Worm (Caenorhabditis elegans) whole organism, late embryonic: ENCODE measurements around the gene bcmo-2.
A peak's percentile ranks its signal among the peaks of the same experiment; 100 is the strongest.

ENCODE experiments used
- C38D4.7 ChIP-seq: fragments of 200-800 bp; sonication (Bioruptor generic); optimal IDR thresholded peaks from 2 replicates; lab custom pipeline; 2018; ENCODE audit warnings: mild to moderate bottlenecking, missing genetic modification characterization, moderate library complexity, missing compliant biosample characterization
- K02D7.2 ChIP-seq: sonication (generic microtip); optimal IDR thresholded peaks from 2 replicates; lab custom pipeline; 2017; ENCODE audit warnings: mild to moderate bottlenecking, missing genetic modification characterization, missing compliant biosample characterization
- Y22D7AL.16 ChIP-seq: sonication (generic microtip); optimal IDR thresholded peaks from 2 replicates; lab custom pipeline; 2016; ENCODE audit warnings: missing genetic modification characterization, missing compliant biosample characterization
- ahr-1 ChIP-seq: sonication (generic microtip); optimal IDR thresholded peaks from 2 replicates; lab custom pipeline; 2016; ENCODE audit warnings: missing genetic modification characterization, missing compliant biosample characterization
- ama-1 ChIP-seq: fragments of 150-350 bp; optimal IDR thresholded peaks from 2 replicates; lab custom pipeline; 2014
- ceh-18 ChIP-seq: sonication (generic microtip); optimal IDR thresholded peaks from 2 replicates; lab custom pipeline; 2016; ENCODE audit warnings: missing genetic modification characterization, missing compliant biosample characterization
- ceh-19 ChIP-seq: fragments of 200-800 bp; sonication (Bioruptor generic); optimal IDR thresholded peaks from 2 replicates; lab custom pipeline; 2018; ENCODE audit warnings: mild to moderate bottlenecking, missing genetic modification characterization, missing compliant biosample characterization
- ceh-2 ChIP-seq: sonication (generic microtip); optimal IDR thresholded peaks from 2 replicates; lab custom pipeline; 2016; ENCODE audit warnings: missing genotype, missing genetic modification characterization, missing compliant biosample characterization
- ceh-22 ChIP-seq: sonication (generic microtip); optimal IDR thresholded peaks from 2 replicates; lab custom pipeline; 2017; ENCODE audit warnings: missing biosample characterization, missing genetic modification characterization
- ceh-30 ChIP-seq: fragments of 150-350 bp; optimal IDR thresholded peaks from 2 replicates; lab custom pipeline; 2014; ENCODE audit warnings: missing biosample characterization, missing genetic modification characterization
- ceh-31 ChIP-seq: sonication (generic microtip); optimal IDR thresholded peaks from 2 replicates; lab custom pipeline; 2016; ENCODE audit warnings: missing genetic modification characterization, missing compliant biosample characterization
- ceh-34 ChIP-seq: sonication (generic microtip); optimal IDR thresholded peaks from 2 replicates; lab custom pipeline; 2016; ENCODE audit warnings: mild to moderate bottlenecking, missing genetic modification characterization, missing compliant biosample characterization
- ceh-9 ChIP-seq: sonication (generic microtip); optimal IDR thresholded peaks from 2 replicates; lab custom pipeline; 2016; ENCODE audit warnings: mild to moderate bottlenecking, missing genetic modification characterization, inconsistent platforms, missing compliant biosample characterization
- dve-1 ChIP-seq: sonication (generic microtip); optimal IDR thresholded peaks from 2 replicates; lab custom pipeline; 2017; ENCODE audit warnings: antibody characterized with exemption, mild to moderate bottlenecking, missing genetic modification characterization, missing compliant biosample characterization
- elt-2 ChIP-seq: sonication (generic microtip); optimal IDR thresholded peaks from 2 replicates; lab custom pipeline; 2016; ENCODE audit warnings: missing genetic modification reagents, missing genetic modification characterization, missing compliant biosample characterization
- elt-4 ChIP-seq: sonication (generic microtip); optimal IDR thresholded peaks from 2 replicates; lab custom pipeline; 2016; ENCODE audit warnings: missing genetic modification characterization, missing compliant biosample characterization
- ets-4 ChIP-seq: sonication (generic microtip); optimal IDR thresholded peaks from 2 replicates; lab custom pipeline; 2016; ENCODE audit warnings: missing genetic modification characterization, missing compliant biosample characterization
- fkh-6 ChIP-seq: sonication (generic microtip); optimal IDR thresholded peaks from 2 replicates; lab custom pipeline; 2016; ENCODE audit warnings: missing genetic modification characterization, missing compliant biosample characterization
- lim-6 ChIP-seq: sonication (generic microtip); optimal IDR thresholded peaks from 2 replicates; lab custom pipeline; 2016; ENCODE audit warnings: missing genetic modification characterization, missing compliant biosample characterization
- lin-11 ChIP-seq: fragments of 200-800 bp; sonication (Bioruptor generic); optimal IDR thresholded peaks from 2 replicates; lab custom pipeline; 2018; ENCODE audit warnings: mild to moderate bottlenecking, missing genetic modification characterization, missing compliant biosample characterization
- mec-3 ChIP-seq: sonication (generic microtip); optimal IDR thresholded peaks from 2 replicates; lab custom pipeline; 2016; ENCODE audit warnings: borderline replicate concordance, missing genetic modification characterization, missing compliant biosample characterization
- nfya-1 ChIP-seq: sonication (generic microtip); optimal IDR thresholded peaks from 2 replicates; lab custom pipeline; 2017; ENCODE audit warnings: missing genetic modification characterization, mild to moderate bottlenecking, missing compliant biosample characterization, antibody characterized with exemption, moderate library complexity
- npax-4 ChIP-seq: sonication (generic microtip); optimal IDR thresholded peaks from 2 replicates; lab custom pipeline; 2016; ENCODE audit warnings: missing genetic modification characterization, missing compliant biosample characterization
- odd-2 ChIP-seq: sonication (generic microtip); optimal IDR thresholded peaks from 2 replicates; lab custom pipeline; 2017; ENCODE audit warnings: antibody characterized with exemption, mild to moderate bottlenecking, missing genetic modification characterization, missing compliant biosample characterization
- pax-1 ChIP-seq: fragments of 150-350 bp; optimal IDR thresholded peaks from 2 replicates; lab custom pipeline; 2014; ENCODE audit warnings: missing biosample characterization, missing genetic modification characterization
- pha-2 ChIP-seq: sonication (generic microtip); optimal IDR thresholded peaks from 2 replicates; lab custom pipeline; 2017; ENCODE audit warnings: mild to moderate bottlenecking, missing genetic modification characterization, missing compliant biosample characterization
- pha-4 ChIP-seq: fragments of 150-350 bp; optimal IDR thresholded peaks from 2 replicates; lab custom pipeline; 2018; ENCODE audit warnings: missing biosample characterization, missing genetic modification reagents, missing genetic modification characterization
- pros-1 ChIP-seq: fragments of 150-350 bp; optimal IDR thresholded peaks from 2 replicates; lab custom pipeline; 2014; ENCODE audit warnings: missing biosample characterization, missing genetic modification reagents, missing genetic modification characterization
- syd-9 ChIP-seq: sonication (generic microtip); optimal IDR thresholded peaks from 2 replicates; lab custom pipeline; 2016; ENCODE audit warnings: mild to moderate bottlenecking, missing genetic modification characterization, moderate library complexity, missing compliant biosample characterization
- tbx-2 ChIP-seq: sonication (generic microtip); optimal IDR thresholded peaks from 2 replicates; lab custom pipeline; 2016; ENCODE audit warnings: missing genetic modification characterization, missing compliant biosample characterization
- tbx-7 ChIP-seq: sonication (generic microtip); optimal IDR thresholded peaks from 2 replicates; lab custom pipeline; 2016; ENCODE audit warnings: missing genotype, missing genetic modification characterization, missing compliant biosample characterization
- unc-3 ChIP-seq, 2 experiments: fragments of 200-800 bp in 1 of 2; sonication (Bioruptor generic) in 1 of 2; sonication (generic microtip) in 1 of 2; conservative IDR thresholded peaks in 1 of 2; optimal IDR thresholded peaks in 1 of 2; 2 replicates each; pipeline versions ENCODE4 v1.3.6 to Lab custom; 2016 to 2022; ENCODE audit warnings: missing compliant biosample characterization in 2 of 2, missing genetic modification characterization in 2 of 2, missing genetic modification reagents in 1 of 2
- unc-86 ChIP-seq: sonication (generic microtip); optimal IDR thresholded peaks from 2 replicates; lab custom pipeline; 2016; ENCODE audit warnings: missing genetic modification characterization, missing compliant biosample characterization

The bcmo-2 gene

DNA sequence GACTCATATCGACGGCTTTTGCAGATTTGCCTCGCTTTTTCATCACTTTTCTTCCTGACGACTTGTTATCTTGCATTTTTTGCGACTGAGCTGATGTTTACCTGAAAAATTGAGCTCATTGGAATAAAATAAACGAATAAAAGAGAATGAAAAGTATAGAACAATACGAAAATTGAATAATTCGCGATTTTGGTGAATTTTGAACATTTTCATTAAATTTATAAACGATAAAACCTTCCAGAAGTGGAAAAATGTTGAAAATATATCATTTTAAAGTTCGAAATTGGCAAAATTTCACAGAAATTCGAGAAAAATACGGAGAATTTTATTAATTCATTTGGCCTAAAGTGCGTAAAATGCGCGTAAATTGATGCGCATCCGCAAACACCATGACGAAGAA lies 23.0 kb upstream of the bcmo-2 start, which contains the start of gene Y14H12B.2:
Gene Y14H12B.2 (minus strand): TSS at position 101 of the 400 bp plus-strand sequence.
- TF ChIP-seq mec-3 (tag; lab: Kevin White, UChicago) (no peak), ets-4 (no peak), lim-6 (tag; lab: Kevin White, UChicago) (no peak), ceh-19 (no peak), tbx-2 (tag; lab: Kevin White, UChicago) (no peak), nfya-1 (no peak), pha-4 (tag; lab: Kevin White, UChicago) (no peak), pha-2 (tag; lab: Kevin White, UChicago) (no peak), elt-4 (tag; lab: Kevin White, UChicago) (no peak), dve-1 (tag; lab: Kevin White, UChicago) (no peak), odd-2 (tag; lab: Kevin White, UChicago) (no peak), ama-1 (lab: Kevin White, UChicago) (no peak), fkh-6 (no peak), elt-2 (tag; lab: Kevin White, UChicago) (no peak)

- no peak for TF ChIP-seq lin-11 (tag; lab: Kevin White, UChicago)
- TF ChIP-seq Y22D7AL.16 (tag; lab: Kevin White, UChicago) = no peak
- no peak for TF ChIP-seq ahr-1 (tag; lab: Kevin White, UChicago)
- no peak for TF ChIP-seq unc-3 (GFP tag; conservative IDR thresholded peaks at IDR 0.05; lab: Robert Waterston, UW)
- no peak for TF ChIP-seq unc-3 (tag; optimal IDR thresholded peaks at IDR 0.05; lab: Kevin White, UChicago)
- TF ChIP-seq K02D7.2 = no peak
- TF ChIP-seq npax-4 (tag; lab: Kevin White, UChicago) = no peak
- no peak for TF ChIP-seq pha-4 (tag; lab: Kevin White, UChicago)
- no peak for TF ChIP-seq syd-9 (tag; lab: Kevin White, UChicago)
- no peak for TF ChIP-seq ceh-30 (tag; lab: Kevin White, UChicago)
- TF ChIP-seq tbx-7 (tag; lab: Kevin White, UChicago) = no peak
Observed at ce11 chrII:3931825-3932224, 21.2 kb upstream of the bcmo-2 start.

DNA sequence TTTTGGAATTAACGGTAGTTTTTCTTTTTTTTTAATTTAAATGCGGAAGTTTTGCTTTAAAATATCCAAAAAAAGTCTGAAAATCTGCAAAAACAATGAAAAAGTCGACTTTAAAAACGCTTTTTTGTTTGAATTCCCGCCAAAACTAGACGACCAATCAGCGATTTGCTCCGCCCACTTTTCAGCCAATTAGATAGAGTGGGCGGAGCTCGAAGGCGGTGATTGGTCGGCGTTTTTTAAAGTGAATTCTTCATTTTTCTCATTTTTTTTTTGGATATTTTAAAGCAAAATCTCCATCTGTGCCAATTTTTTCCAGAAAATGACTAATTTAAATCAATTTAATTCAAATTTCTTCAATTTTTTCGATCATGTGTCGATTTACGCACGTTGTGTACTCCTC lies 20.6 kb upstream of the bcmo-2 start:
- TF ChIP-seq nfya-1 (peak; percentile 97), pax-1 (no peak)

DNA sequence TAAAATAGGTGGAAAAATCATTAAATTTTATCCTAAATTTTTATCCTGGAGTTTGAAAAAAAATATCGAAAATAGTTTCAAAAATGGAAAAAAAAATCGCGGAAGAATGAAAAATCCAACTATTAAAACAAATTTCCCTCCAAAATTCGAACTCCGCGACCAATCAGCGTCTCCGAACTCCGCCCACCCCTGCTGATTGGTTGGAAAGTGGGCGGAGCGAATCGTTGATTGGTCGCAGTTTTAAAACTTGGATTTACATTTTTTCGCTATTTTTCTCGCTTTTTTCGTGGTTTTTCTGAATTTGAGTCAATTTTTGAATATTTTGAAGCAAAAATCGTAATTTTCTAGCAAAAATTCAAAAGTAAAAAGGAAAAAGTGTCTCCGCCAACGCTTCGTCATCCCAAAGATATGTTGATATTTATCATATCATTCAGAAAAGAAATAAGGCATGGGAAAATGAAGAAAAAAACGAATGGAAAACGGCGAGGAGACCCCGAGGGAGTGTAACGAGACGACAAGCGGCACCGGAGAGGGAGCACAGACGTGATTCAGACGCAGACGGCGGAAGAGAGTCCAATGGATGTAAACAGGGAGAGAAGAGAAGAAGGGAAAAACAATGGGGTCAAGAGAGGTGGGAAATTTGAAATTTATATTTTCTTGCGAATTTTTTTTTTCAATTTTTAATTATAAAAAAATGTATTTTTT lies 20.0 kb upstream of the bcmo-2 start:
- TF ChIP-seq ceh-34 (tag; lab: Kevin White, UChicago) = peak; percentile 12
- TF ChIP-seq nfya-1 = peak; percentile 99
- TF ChIP-seq ceh-2 (tag; lab: Kevin White, UChicago) = no peak
- TF ChIP-seq lin-11 (tag; lab: Kevin White, UChicago) = no peak
- TF ChIP-seq ceh-18 (tag; lab: Kevin White, UChicago) = peak; percentile 7
- TF ChIP-seq ceh-31 = peak; percentile 32
- TF ChIP-seq, all 69 proteins: peak for 4

DNA sequence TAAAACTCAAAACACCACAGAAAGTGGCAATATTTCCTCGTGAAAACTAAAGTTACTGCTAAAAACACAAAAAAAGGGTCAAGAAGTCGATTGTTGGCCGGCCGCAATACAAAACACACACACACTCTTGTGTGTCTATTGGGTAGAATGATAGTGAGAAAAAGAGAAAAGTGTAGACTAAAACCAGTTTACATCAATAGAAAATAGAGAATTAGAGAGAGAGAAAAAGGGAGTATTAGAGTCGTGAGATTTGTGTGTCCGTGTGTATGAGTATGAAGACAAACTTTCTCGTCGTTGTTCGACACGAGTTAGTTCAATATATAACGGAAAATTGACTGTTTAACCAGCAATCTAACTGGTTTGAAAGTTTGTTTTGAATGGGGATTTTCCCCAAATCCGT lies 18.8 kb upstream of the bcmo-2 start:
- TF ChIP-seq nfya-1 (peak; percentile 9), C38D4.7 (no peak), unc-86 (tag; lab: Kevin White, UChicago) (no peak), mec-3 (tag; lab: Kevin White, UChicago) (no peak), lim-6 (tag; lab: Kevin White, UChicago) (no peak), ceh-30 (tag; lab: Kevin White, UChicago) (no peak), fkh-6 (no peak), ama-1 (lab: Kevin White, UChicago) (no peak), ceh-34 (tag; lab: Kevin White, UChicago) (no peak)
- TF ChIP-seq, all 69 proteins: peak for 1

DNA sequence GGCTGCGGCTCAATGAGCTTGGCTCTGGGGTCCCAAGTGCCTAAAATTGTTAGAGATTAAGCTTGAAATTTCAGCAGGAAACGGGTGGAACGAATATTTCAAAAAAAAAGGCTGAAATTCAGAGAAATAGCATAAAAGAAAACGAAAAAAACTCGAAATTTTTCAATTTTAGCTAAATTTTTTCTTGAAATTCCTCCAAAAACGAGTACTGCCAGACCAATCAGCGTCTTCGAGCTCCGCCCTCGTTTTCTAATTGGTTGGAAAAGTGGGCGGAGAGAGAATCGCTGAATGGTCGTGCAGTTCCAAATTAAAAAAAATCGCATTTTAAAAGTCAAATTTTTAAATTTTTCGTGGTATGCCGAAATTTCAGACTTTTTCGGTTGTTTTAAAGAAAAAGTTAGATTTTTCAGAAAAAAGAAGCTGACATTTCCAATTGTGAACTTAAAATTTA lies 17.3 kb upstream of the bcmo-2 start, which contains the start of gene plpp-1.1:
Gene plpp-1.1 (minus strand): TSS at position 51 of the 451 bp plus-strand sequence.
- TF ChIP-seq nfya-1 (peak; percentile 93), ceh-34 (tag; lab: Kevin White, UChicago) (no peak), ceh-9 (tag; lab: Kevin White, UChicago) (no peak), pros-1 (tag; lab: Kevin White, UChicago) (no peak), ceh-22 (tag; lab: Kevin White, UChicago) (no peak)
- TF ChIP-seq, all 69 proteins: peak for 1
